Fruit fly (Drosophila melanogaster) whole organism, embryonic: ENCODE data around the gene dati.
A peak's percentile ranks its signal among the peaks of the same experiment; 100 is the strongest.

Experiments
- Atf6 ChIP-seq: fragments of 200-800 bp; sonication (Bioruptor generic); IDR thresholded peaks from 2 replicates; pipeline ENCODE4 v1.3.6; 2022; ENCODE audit warnings: missing biosample characterization, missing genetic modification characterization
- B-H1 ChIP-seq: fragments of 200-800 bp; sonication (Bioruptor generic); IDR thresholded peaks from 3 replicates; pipeline ENCODE4 v1.3.6; 2022; ENCODE audit warnings: missing biosample characterization, missing genetic modification characterization
- CG10147 ChIP-seq: fragments of 200-800 bp; sonication (Bioruptor generic); optimal IDR thresholded peaks from 2 replicates; lab custom pipeline; 2019; ENCODE audit warnings: missing biosample characterization, mild to moderate bottlenecking, missing genetic modification characterization, moderate library complexity
- CG10209 ChIP-seq: fragments of 200-800 bp; sonication (Bioruptor generic); optimal IDR thresholded peaks from 3 replicates; lab custom pipeline; 2017; ENCODE audit warnings: missing biosample characterization, mild to moderate bottlenecking, missing genetic modification characterization, missing genetic modification reagents
- CG10321 ChIP-seq: fragments of 200-800 bp; sonication (Bioruptor generic); IDR thresholded peaks from 2 replicates; pipeline ENCODE4 v1.3.6; 2022; ENCODE audit warnings: missing biosample characterization, missing genetic modification characterization
- CG10462 ChIP-seq: fragments of 200-800 bp; sonication (Bioruptor generic); optimal IDR thresholded peaks from 2 replicates; lab custom pipeline; 2016; ENCODE audit warnings: missing biosample characterization, missing genetic modification characterization
- CG11696 ChIP-seq: fragments of 200-800 bp; sonication (Bioruptor generic); IDR thresholded peaks from 2 replicates; pipeline ENCODE4 v1.3.6; 2022; ENCODE audit warnings: missing biosample characterization, missing genetic modification characterization
- CG12236 ChIP-seq: fragments of 200-800 bp; sonication (Bioruptor generic); optimal IDR thresholded peaks from 2 replicates; lab custom pipeline; 2016; ENCODE audit warnings: missing biosample characterization, missing genetic modification characterization
- CG12659 ChIP-seq: fragments of 200-800 bp; sonication (Bioruptor generic); optimal IDR thresholded peaks from 3 replicates; lab custom pipeline; 2017; ENCODE audit warnings: mild to moderate bottlenecking, missing biosample characterization, missing genetic modification reagents, missing genetic modification characterization
- CG14710 ChIP-seq: fragments of 200-800 bp; sonication (Bioruptor generic); optimal IDR thresholded peaks from 3 replicates; lab custom pipeline; 2019; ENCODE audit warnings: missing biosample characterization, mild to moderate bottlenecking, missing genetic modification characterization, moderate library complexity
- CG16813 ChIP-seq: fragments of 200-800 bp; sonication (Bioruptor generic); IDR thresholded peaks from 3 replicates; pipeline ENCODE4 v1.3.6; 2022; ENCODE audit warnings: missing biosample characterization, missing genetic modification characterization; ENCODE audit not compliant: partially characterized antibody
- CG16863 ChIP-seq: fragments of 200-800 bp; sonication (Bioruptor generic); optimal IDR thresholded peaks from 3 replicates; lab custom pipeline; 2016; ENCODE audit warnings: missing biosample characterization, missing genetic modification characterization
- CG17829 ChIP-seq: fragments of 200-800 bp; optimal IDR thresholded peaks from 2 replicates; lab custom pipeline; 2019; ENCODE audit warnings: missing biosample characterization, mild to moderate bottlenecking, missing genetic modification characterization, moderate library complexity
- CG1792 ChIP-seq: fragments of 200-800 bp; sonication (Bioruptor generic); optimal IDR thresholded peaks from 2 replicates; lab custom pipeline; 2016; ENCODE audit warnings: missing biosample characterization, missing genetic modification characterization
- CG2202 ChIP-seq: fragments of 200-800 bp; sonication (Bioruptor generic); optimal IDR thresholded peaks from 2 replicates; lab custom pipeline; 2018; ENCODE audit warnings: missing biosample characterization, mild to moderate bottlenecking, missing genetic modification characterization
- CG30403 ChIP-seq: fragments of 200-800 bp; sonication (Bioruptor generic); optimal IDR thresholded peaks from 3 replicates; lab custom pipeline; 2016; ENCODE audit warnings: missing biosample characterization, missing genetic modification characterization
- CG4854 ChIP-seq: fragments of 200-800 bp; sonication (Bioruptor generic); optimal IDR thresholded peaks from 2 replicates; lab custom pipeline; 2016; ENCODE audit warnings: missing biosample characterization, missing genetic modification characterization, inconsistent platforms
- CG5245 ChIP-seq: fragments of 200-800 bp; sonication (Bioruptor generic); optimal IDR thresholded peaks from 3 replicates; lab custom pipeline; 2016; ENCODE audit warnings: missing biosample characterization, missing genetic modification characterization
- CG5953 ChIP-seq: fragments of 200-800 bp; sonication (Bioruptor generic); IDR thresholded peaks from 2 replicates; pipeline ENCODE4 v1.3.6; 2022; ENCODE audit warnings: missing biosample characterization, missing genetic modification characterization
- CG8388 ChIP-seq: fragments of 200-800 bp; sonication (Bioruptor generic); optimal IDR thresholded peaks from 2 replicates; lab custom pipeline; 2019; ENCODE audit warnings: missing biosample characterization, mild to moderate bottlenecking, missing genetic modification characterization, moderate library complexity
- CG9797 ChIP-seq: fragments of 200-800 bp; sonication (Bioruptor generic); optimal IDR thresholded peaks from 3 replicates; lab custom pipeline; 2018; ENCODE audit warnings: missing biosample characterization, mild to moderate bottlenecking, missing genetic modification characterization
- D19A ChIP-seq: fragments of 200-800 bp; optimal IDR thresholded peaks from 3 replicates; lab custom pipeline; 2019; ENCODE audit warnings: missing biosample characterization, mild to moderate bottlenecking, missing genetic modification characterization, moderate library complexity
- E2f2 ChIP-seq: fragments of 200-800 bp; sonication (Bioruptor generic); IDR thresholded peaks from 2 replicates; pipeline ENCODE4 v1.3.6; 2022; ENCODE audit warnings: missing biosample characterization, missing genetic modification characterization
- Gug ChIP-seq: fragments of 200-800 bp; sonication (Bioruptor generic); IDR thresholded peaks from 4 replicates; pipeline ENCODE4 v1.3.6; 2022; ENCODE audit warnings: missing biosample characterization, missing genetic modification characterization
- Jarid2 ChIP-seq: fragments of 200-800 bp; sonication (Bioruptor generic); optimal IDR thresholded peaks from 3 replicates; lab custom pipeline; 2017; ENCODE audit warnings: mild to moderate bottlenecking, missing biosample characterization, missing genetic modification reagents, missing genetic modification characterization
- Lhr ChIP-seq: fragments of 200-800 bp; sonication (Bioruptor generic); optimal IDR thresholded peaks from 3 replicates; lab custom pipeline; 2017; ENCODE audit warnings: mild to moderate bottlenecking, missing biosample characterization, missing genetic modification reagents, missing genetic modification characterization
- NC2α ChIP-seq: fragments of 200-800 bp; sonication (Bioruptor generic); optimal IDR thresholded peaks from 2 replicates; lab custom pipeline; 2016; ENCODE audit warnings: missing biosample characterization, missing genetic modification characterization
- Nf-YB ChIP-seq: fragments of 200-800 bp; sonication (Bioruptor generic); optimal IDR thresholded peaks from 3 replicates; lab custom pipeline; 2019; ENCODE audit warnings: missing biosample characterization, mild to moderate bottlenecking, missing genetic modification characterization, moderate library complexity
- Nf-YC ChIP-seq: fragments of 200-800 bp; optimal IDR thresholded peaks from 3 replicates; lab custom pipeline; 2019; ENCODE audit warnings: missing biosample characterization, mild to moderate bottlenecking, missing genetic modification characterization, moderate library complexity
- Sin3A ChIP-seq: fragments of >200 bp; optimal IDR thresholded peaks from 2 replicates; lab custom pipeline; 2018
- Tbp ChIP-seq: fragments of >200 bp; optimal IDR thresholded peaks from 2 replicates; lab custom pipeline; 2018; ENCODE audit warnings: missing biosample characterization, missing genetic modification characterization
- amos ChIP-seq: fragments of 200-800 bp; sonication (Bioruptor generic); IDR thresholded peaks from 2 replicates; pipeline ENCODE4 v1.3.6; 2022; ENCODE audit warnings: missing biosample characterization, missing genetic modification characterization; ENCODE audit not compliant: partially characterized antibody
- bab2 ChIP-seq: fragments of 200-800 bp; sonication (Bioruptor generic); optimal IDR thresholded peaks from 2 replicates; lab custom pipeline; 2016; ENCODE audit warnings: missing biosample characterization, missing genetic modification characterization
- cg ChIP-seq: fragments of 200-800 bp; sonication (Bioruptor generic); optimal IDR thresholded peaks from 3 replicates; lab custom pipeline; 2019; ENCODE audit warnings: missing biosample characterization, mild to moderate bottlenecking, missing genetic modification characterization, moderate library complexity
- chif ChIP-seq, 2 experiments: fragments of 200-800 bp; sonication (Bioruptor generic); optimal IDR thresholded peaks; 3 replicates each; lab custom pipeline; 2016; ENCODE audit warnings: missing biosample characterization in 2 of 2, missing genetic modification characterization in 2 of 2
- cwo ChIP-seq: fragments of 200-800 bp; sonication (Bioruptor generic); optimal IDR thresholded peaks from 3 replicates; lab custom pipeline; 2017; ENCODE audit warnings: missing biosample characterization, missing genetic modification characterization, mild to moderate bottlenecking, moderate library complexity, missing genetic modification reagents
- disco-r ChIP-seq: fragments of 200-800 bp; sonication (Bioruptor generic); optimal IDR thresholded peaks from 2 replicates; lab custom pipeline; 2016; ENCODE audit warnings: missing biosample characterization, missing genetic modification characterization
- eve ChIP-seq, 2 experiments: fragments of >200 bp; optimal IDR thresholded peaks; 2 replicates each; lab custom pipeline; 2017; ENCODE audit warnings: missing biosample characterization in 2 of 2, missing genetic modification characterization in 2 of 2
- gcm ChIP-seq: fragments of 200-800 bp; sonication (Bioruptor generic); optimal IDR thresholded peaks from 2 replicates; lab custom pipeline; 2019; ENCODE audit warnings: missing biosample characterization, mild to moderate bottlenecking, missing genetic modification characterization, moderate library complexity
- hbn ChIP-seq: fragments of 200-800 bp; sonication (Bioruptor generic); IDR thresholded peaks from 2 replicates; pipeline ENCODE4 v1.3.6; 2022; ENCODE audit warnings: missing biosample characterization, missing genetic modification characterization; ENCODE audit not compliant: partially characterized antibody
- kay ChIP-seq: fragments of 200-800 bp; sonication (Bioruptor generic); optimal IDR thresholded peaks from 2 replicates; lab custom pipeline; 2016; ENCODE audit warnings: missing biosample characterization, missing genetic modification characterization
- klu ChIP-seq: fragments of 200-800 bp; sonication (Bioruptor generic); IDR thresholded peaks from 2 replicates; pipeline ENCODE4 v1.3.6; 2022; ENCODE audit warnings: missing biosample characterization, missing genetic modification characterization
- luna ChIP-seq: fragments of 200-800 bp; sonication (Bioruptor generic); optimal IDR thresholded peaks from 2 replicates; lab custom pipeline; 2016; ENCODE audit warnings: missing biosample characterization, missing genetic modification characterization
- p53 ChIP-seq: fragments of 200-800 bp; sonication (Bioruptor generic); optimal IDR thresholded peaks from 2 replicates; lab custom pipeline; 2016; ENCODE audit warnings: missing biosample characterization, missing genetic modification characterization
- pita ChIP-seq: fragments of 200-800 bp; sonication (Bioruptor generic); optimal IDR thresholded peaks from 2 replicates; lab custom pipeline; 2017; ENCODE audit warnings: missing biosample characterization, mild to moderate bottlenecking, missing genetic modification characterization
- pros ChIP-seq: fragments of 200-800 bp; sonication (Bioruptor generic); optimal IDR thresholded peaks from 3 replicates; lab custom pipeline; 2019; ENCODE audit warnings: missing biosample characterization, mild to moderate bottlenecking, missing genetic modification characterization, moderate library complexity
- psq ChIP-seq: fragments of 200-800 bp; sonication (Bioruptor generic); optimal IDR thresholded peaks from 2 replicates; lab custom pipeline; 2017; ENCODE audit warnings: missing biosample characterization, missing genetic modification characterization
- sd ChIP-seq: fragments of 200-800 bp; sonication (Bioruptor generic); optimal IDR thresholded peaks from 3 replicates; lab custom pipeline; 2018; ENCODE audit warnings: missing biosample characterization, mild to moderate bottlenecking, missing genetic modification characterization, moderate library complexity
- stc ChIP-seq: fragments of 200-800 bp; sonication (Bioruptor generic); IDR thresholded peaks from 2 replicates; pipeline ENCODE4 v1.3.6; 2022; ENCODE audit warnings: missing biosample characterization, missing genetic modification characterization
- tna ChIP-seq: fragments of 200-800 bp; sonication (Bioruptor generic); IDR thresholded peaks from 2 replicates; pipeline ENCODE4 v1.3.6; 2022; ENCODE audit warnings: missing biosample characterization, missing genetic modification characterization; ENCODE audit not compliant: partially characterized antibody
- wor ChIP-seq: fragments of 200-800 bp; sonication (Bioruptor generic); IDR thresholded peaks from 2 replicates; pipeline ENCODE4 v1.3.6; 2022; ENCODE audit warnings: missing biosample characterization, missing genetic modification characterization

dati gene

dm6 chr4:421025-421424 lies 25.6 kb upstream of the dati start:
- no peak for TF ChIP-seq cwo (GFP tag; lab: Kevin White, UChicago)
- TF ChIP-seq CG8388 (GFP tag; lab: Kevin White, UChicago) = peak; percentile 68
- no peak for TF ChIP-seq Gug
- no peak for TF ChIP-seq kay (GFP tag; lab: Kevin White, UChicago)
- TF ChIP-seq hbn = no peak
- no peak for TF ChIP-seq wor
- TF ChIP-seq CG10147 (GFP tag; lab: Kevin White, UChicago) = no peak

dm6 chr4:418701-419100 lies 23.3 kb upstream of the dati start:
- no peak for TF ChIP-seq bab2 (GFP tag; lab: Kevin White, UChicago)
- TF ChIP-seq Jarid2 (GFP tag; lab: Kevin White, UChicago) = peak; percentile 25
- no peak for TF ChIP-seq chif (GFP tag; optimal IDR thresholded peaks at IDR 0.05; lab: Kevin White, UChicago)
- no peak for TF ChIP-seq p53 (GFP tag; lab: Kevin White, UChicago)
- peak; percentile 1 for TF ChIP-seq cg (GFP tag; lab: Kevin White, UChicago)
- TF ChIP-seq Atf6 (GFP tag; lab: Robert Waterston, UW) = no peak
- no peak for TF ChIP-seq tna (GFP tag; lab: Robert Waterston, UW)
- peak; percentile 90 for TF ChIP-seq Nf-YC (tag; lab: Kevin White, UChicago)
- no peak for TF ChIP-seq CG16863 (GFP tag; lab: Kevin White, UChicago)
- peak; percentile 89 for TF ChIP-seq Nf-YB (GFP tag; lab: Kevin White, UChicago)
- TF ChIP-seq Sin3A (lab: Kevin White, UChicago) = no peak
- no peak for TF ChIP-seq cwo (GFP tag; lab: Kevin White, UChicago)
- TF ChIP-seq sd = no peak
- TF ChIP-seq klu = no peak
- TF ChIP-seq pita = no peak
- TF ChIP-seq NC2α (GFP tag; lab: Kevin White, UChicago) = no peak
- TF ChIP-seq gcm (GFP tag; lab: Kevin White, UChicago) = no peak
- TF ChIP-seq stc (GFP tag; lab: Robert Waterston, UW) = no peak
- TF ChIP-seq CG10321 (GFP tag; lab: Robert Waterston, UW) = no peak
- TF ChIP-seq Tbp (GFP tag; lab: Kevin White, UChicago) = no peak
- no peak for TF ChIP-seq CG14710 (tag; lab: Kevin White, UChicago)
- TF ChIP-seq CG9797 (GFP tag; lab: Kevin White, UChicago) = no peak
- TF ChIP-seq CG5953 (GFP tag; lab: Robert Waterston, UW) = no peak
- TF ChIP-seq CG30403 = no peak
- TF ChIP-seq CG4854 (GFP tag; lab: Kevin White, UChicago) = no peak
- TF ChIP-seq pros (GFP tag; lab: Kevin White, UChicago) = peak; percentile 28
- no peak for TF ChIP-seq CG2202 (tag; lab: Kevin White, UChicago)
- TF ChIP-seq CG1792 (GFP tag; lab: Kevin White, UChicago) = no peak
- TF ChIP-seq CG17829 (tag; lab: Kevin White, UChicago) = no peak
- TF ChIP-seq disco-r (GFP tag; lab: Kevin White, UChicago) = no peak

dm6 chr4:416288-416687 lies 20.9 kb upstream of the dati start:
- TF ChIP-seq CG12236 (GFP tag; lab: Kevin White, UChicago) (no peak), CG5245 (GFP tag; lab: Kevin White, UChicago) (no peak), B-H1 (GFP tag; lab: Robert Waterston, UW) (no peak), Lhr (GFP tag; lab: Kevin White, UChicago) (peak; percentile 62), CG11696 (no peak), luna (GFP tag; lab: Kevin White, UChicago) (no peak), D19A (tag; lab: Kevin White, UChicago) (peak; percentile 71), CG16813 (GFP tag; lab: Robert Waterston, UW) (0 out of 3 replicates have a peak, but pooled peaks have one; percentile 37), E2f2 (GFP tag; lab: Robert Waterston, UW) (0 out of 2 replicates have a peak, but pooled peaks have one; percentile 20), eve (GFP tag; optimal IDR thresholded peaks at IDR 0.05; lab: Kevin White, UChicago) (peak in 1 of 2 experiments; percentile 75), CG12659 (GFP tag; lab: Kevin White, UChicago) (peak; percentile 16), CG10462 (GFP tag; lab: Kevin White, UChicago) (no peak), amos (GFP tag; lab: Robert Waterston, UW) (peak; percentile 47), CG10209 (no peak), psq (no peak)
